Fruit fly (Drosophila melanogaster) whole organism: ENCODE measurements around the gene mol.

Experiments used
- CG8478 ChIP-seq: fragments of >200 bp; optimal IDR thresholded peaks from 2 replicates; lab custom pipeline; 2018; ENCODE audit warnings: inconsistent platforms
- EcR ChIP-seq, 2 experiments: fragments of >200 bp; optimal IDR thresholded peaks; 2 replicates each; lab custom pipeline; 2017; ENCODE audit warnings: missing biosample characterization in 2 of 2, missing genetic modification characterization in 2 of 2, missing genetic modification reagents in 2 of 2
- pan ChIP-seq: fragments of >200 bp; optimal IDR thresholded peaks from 2 replicates; lab custom pipeline; 2017
- usp ChIP-seq: fragments of >200 bp; optimal IDR thresholded peaks from 2 replicates; lab custom pipeline; 2017; ENCODE audit warnings: missing biosample characterization, missing genetic modification characterization, mixed read lengths

DNA sequence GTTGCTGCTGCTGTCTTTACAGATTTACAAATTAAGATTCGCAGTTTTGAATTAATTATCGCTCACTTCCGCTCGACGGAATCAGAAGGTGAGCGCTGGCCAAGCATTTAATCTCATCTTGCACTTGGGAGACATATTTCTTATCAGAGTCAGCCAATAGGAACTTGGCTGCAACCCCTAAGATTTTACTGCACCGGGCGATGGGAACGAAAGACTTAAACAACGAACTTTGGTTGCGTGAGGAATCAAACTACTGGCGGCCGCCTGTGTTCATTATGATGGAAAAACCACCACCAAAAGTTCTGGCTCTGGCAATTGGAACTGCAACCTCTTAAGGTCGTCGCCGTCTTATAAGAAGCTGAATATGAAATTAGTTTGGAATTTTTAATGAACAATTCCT, 46.4 kb upstream of the mol start:
- TF ChIP-seq usp (no peak), pan (lab: Kevin White, UChicago) (no peak), CG8478 (no peak), EcR (GFP tag; optimal IDR thresholded peaks at IDR 0.05; lab: Kevin White, UChicago) (no peak)
